Fruit fly (Drosophila melanogaster) S2 (cell line): Measurements from ENCODE around the gene CG11345.

Source experiments
- CG8478 ChIP-seq: fragments of >200 bp; optimal IDR thresholded peaks from 2 replicates; lab custom pipeline; 2018
- CTCF ChIP-seq, 2 experiments: fragments of >200 bp; optimal IDR thresholded peaks; 2 replicates each; lab custom pipeline; 2018

dm6 chr3L:4461454-4462045, 3.6 kb upstream of the CG11345 start, which contains the start of gene CG15023:
- TF ChIP-seq CG8478, result no peak
- TF ChIP-seq CTCF (optimal IDR thresholded peaks at IDR 0.05; lab: Kevin White, UChicago), result no peak
